Worm (Caenorhabditis elegans): ENCODE data around the gene nhr-183.
A peak's percentile ranks its signal among the peaks of the same experiment; 100 is the strongest.

nhr-183 gene

DNA sequence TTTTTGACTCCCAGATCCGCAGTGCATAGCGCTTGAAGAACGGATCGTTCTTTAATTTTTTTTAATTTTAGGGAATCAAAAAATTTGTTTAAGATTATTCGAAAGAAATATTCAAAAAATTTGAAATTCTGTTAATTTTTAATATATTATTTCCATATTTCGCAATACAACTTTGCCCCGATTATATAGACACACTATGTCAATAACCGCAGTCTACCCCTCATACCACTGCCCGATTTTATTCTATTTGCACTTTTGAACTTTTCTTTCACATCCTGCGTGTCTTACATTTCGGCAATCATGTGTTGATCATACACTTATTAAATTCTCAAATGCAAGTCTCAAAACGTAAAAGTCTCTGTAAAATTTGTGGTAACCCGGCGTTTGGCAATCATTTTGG, 45.6 kb downstream of the nhr-183 start, which contains the start of gene nhr-56 (continued):
- TF ChIP-seq Y116A8C.19 (tag; optimal IDR thresholded peaks at IDR 0.05; ENCODE audit: borderline replicate concordance) (no peak), snu-23 (GFP tag; optimal IDR thresholded peaks at IDR 0.05) (peak; percentile 56), nhr-47 (tag; optimal IDR thresholded peaks at IDR 0.05) (peak; percentile 23), mab-9 (GFP tag; IDR thresholded peaks at IDR 0.05) (no peak), tbx-2 (tag; optimal IDR thresholded peaks at IDR 0.05) (no peak), lin-15B (tag; optimal IDR thresholded peaks at IDR 0.05) (no peak), grh-1 (GFP tag; IDR thresholded peaks at IDR 0.05) (no peak), efl-3 (GFP tag; optimal IDR thresholded peaks at IDR 0.05) (no peak), efl-1 (optimal IDR thresholded peaks at IDR 0.05) (peak; percentile 23 to 28), efl-1 (GFP tag; optimal IDR thresholded peaks at IDR 0.05 in 1 of 2) (peak; percentile 3 to 87), jun-1 (tag; optimal IDR thresholded peaks at IDR 0.05) (peak; percentile 34), swsn-7 (tag; optimal IDR thresholded peaks at IDR 0.05) (peak; percentile 32), F16B12.6 (tag; optimal IDR thresholded peaks at IDR 0.05) (no peak), ztf-4 (tag; optimal IDR thresholded peaks at IDR 0.05) (no peak), mdl-1 (tag; optimal IDR thresholded peaks at IDR 0.05) (peak in 1 of 2 experiments; percentile 38), nhr-90 (tag; optimal IDR thresholded peaks at IDR 0.05; ENCODE audit: poor library complexity) (peak; percentile 38), sox-4 (tag; optimal IDR thresholded peaks at IDR 0.05) (no peak), fos-1 (tag; optimal IDR thresholded peaks at IDR 0.05) (no peak), elt-2 (tag; optimal IDR thresholded peaks at IDR 0.05) (peak; percentile 27), pax-3 (tag; optimal IDR thresholded peaks at IDR 0.05) (no peak), zip-4 (GFP tag; optimal IDR thresholded peaks at IDR 0.05) (peak; percentile 68), dsc-1 (tag; optimal IDR thresholded peaks at IDR 0.05) (no peak), dpl-1 (GFP tag; optimal IDR thresholded peaks at IDR 0.05) (peak in 1 of 3 experiments; percentile 21), hlh-17 (GFP tag; optimal IDR thresholded peaks at IDR 0.05; ENCODE audit: borderline replicate concordance) (no peak)

ce11 chrV:2216927-2217326, 47.5 kb downstream of the nhr-183 start:
- TF ChIP-seq egl-13 (tag; optimal IDR thresholded peaks at IDR 0.05) (no peak), nhr-28 (tag; optimal IDR thresholded peaks at IDR 0.05) (no peak), dpl-1 (GFP tag; optimal IDR thresholded peaks at IDR 0.05) (no peak), sox-4 (tag; optimal IDR thresholded peaks at IDR 0.05) (no peak), C16A3.4 (tag; optimal IDR thresholded peaks at IDR 0.05) (no peak), snpc-4 (tag; optimal IDR thresholded peaks at IDR 0.05) (no peak), mab-9 (GFP tag; IDR thresholded peaks at IDR 0.05) (no peak), ceh-63 (GFP tag; optimal IDR thresholded peaks at IDR 0.05) (no peak), fkh-8 (tag; optimal IDR thresholded peaks at IDR 0.05) (no peak)

DNA sequence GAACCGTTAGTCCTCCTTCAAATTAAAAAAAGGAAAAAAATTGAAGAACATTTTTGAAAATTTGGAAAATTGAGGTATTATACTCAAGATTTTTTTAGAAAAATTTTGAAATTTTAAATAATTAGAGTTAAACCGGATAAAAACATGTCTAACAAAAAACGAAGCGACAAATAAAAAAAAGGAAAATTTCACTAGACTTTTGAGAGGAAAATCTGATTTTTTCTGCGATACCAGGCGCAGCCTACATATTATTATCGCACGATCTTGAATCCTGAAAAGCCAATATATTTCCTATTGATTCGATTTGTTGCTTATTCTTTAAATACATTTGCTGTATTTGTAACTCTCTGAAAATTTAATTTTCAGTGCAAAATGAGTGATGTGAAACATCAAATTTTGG, 49.1 kb downstream of the nhr-183 start, which contains the start of gene nstp-8:
TSS of gene nstp-8 (plus strand) at position 301 of the 400 bp plus-strand sequence.
- no peak for TF ChIP-seq sup-37 (GFP tag; optimal IDR thresholded peaks at IDR 0.05)
- TF ChIP-seq blmp-1 (tag; optimal IDR thresholded peaks at IDR 0.05), result peak; percentile 30

DNA sequence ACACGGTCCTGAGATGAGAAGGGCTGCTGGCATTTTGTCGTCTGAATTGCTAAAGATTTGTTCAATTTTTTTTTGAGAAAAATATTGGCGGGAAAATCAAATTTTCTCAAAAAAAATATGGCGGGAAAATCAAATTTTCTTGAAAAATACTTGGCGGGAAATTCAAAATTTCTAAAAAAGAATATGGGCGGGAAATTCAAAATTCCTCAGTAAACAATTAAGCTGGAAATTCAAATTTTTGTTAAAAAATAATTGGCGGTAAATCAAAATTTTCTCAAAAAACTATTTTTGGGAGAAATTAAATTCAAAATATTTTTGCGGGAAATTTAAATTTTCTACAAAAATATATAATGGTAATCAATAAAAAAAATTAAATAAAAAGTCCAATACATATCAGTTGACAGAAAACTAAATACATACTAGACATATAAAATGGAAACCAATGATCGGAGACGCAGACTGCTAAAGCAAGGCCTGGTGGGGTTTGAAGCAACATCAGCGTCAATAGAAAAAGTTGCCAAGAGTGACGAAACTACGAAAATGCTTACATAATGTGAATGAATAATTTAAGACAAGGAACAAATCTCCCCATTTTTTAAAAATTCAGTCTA, 49.9 kb downstream of the nhr-183 start, which contains the start of gene nhr-184:
TSS of gene nhr-184 (minus strand) at position 51 of the 611 bp plus-strand sequence.
- TF ChIP-seq aly-2 (tag; optimal IDR thresholded peaks at IDR 0.05) (no peak), pqm-1 (tag; optimal IDR thresholded peaks at IDR 0.05) (no peak), lsy-2 (tag; optimal IDR thresholded peaks at IDR 0.05) (peak in 1 of 2 experiments; percentile 14), skn-1 (tag; optimal IDR thresholded peaks at IDR 0.05) (peak; percentile 34), mep-1 (tag; optimal IDR thresholded peaks at IDR 0.05) (peak; percentile 0), efl-1 (optimal IDR thresholded peaks at IDR 0.05) (no peak), efl-1 (GFP tag; optimal IDR thresholded peaks at IDR 0.05 in 1 of 2) (peak in 1 of 2 experiments; percentile 54), unc-98 (GFP tag; IDR thresholded peaks at IDR 0.05) (no peak), blmp-1 (tag; optimal IDR thresholded peaks at IDR 0.05) (peak; percentile 2), unc-86 (tag; optimal IDR thresholded peaks at IDR 0.05) (peak; percentile 10), egl-27 (tag; optimal IDR thresholded peaks at IDR 0.05) (no peak), lin-35 (GFP tag; optimal IDR thresholded peaks at IDR 0.05) (peak in 1 of 2 experiments; percentile 16), nhr-28 (tag; optimal IDR thresholded peaks at IDR 0.05) (no peak), snu-23 (GFP tag; optimal IDR thresholded peaks at IDR 0.05) (peak; percentile 2), nhr-71 (tag; optimal IDR thresholded peaks at IDR 0.05) (peak; percentile 11), nhr-20 (tag; optimal IDR thresholded peaks at IDR 0.05) (peak; percentile 36), pax-3 (tag; optimal IDR thresholded peaks at IDR 0.05) (no peak)

Data from whole organism, L1 larva.